Worm (Caenorhabditis elegans) whole organism, early embryonic: ENCODE data around the gene K02A6.3.

Source experiments
- B0310.2 ChIP-seq: sonication (generic microtip); optimal IDR thresholded peaks from 2 replicates; lab custom pipeline; 2016; ENCODE audit warnings: mild to moderate bottlenecking, missing genetic modification characterization, missing compliant biosample characterization
- F13C5.2 ChIP-seq: sonication (generic microtip); optimal IDR thresholded peaks from 2 replicates; lab custom pipeline; 2017; ENCODE audit warnings: mild to moderate bottlenecking, missing genetic modification characterization, inconsistent platforms, missing compliant biosample characterization
- aly-1 ChIP-seq: sonication (generic microtip); optimal IDR thresholded peaks from 2 replicates; lab custom pipeline; 2016; ENCODE audit warnings: missing genetic modification characterization, missing compliant biosample characterization
- ama-1 ChIP-seq: fragments of 150-350 bp; optimal IDR thresholded peaks from 2 replicates; lab custom pipeline; 2014
- ceh-13 ChIP-seq: fragments of 200-800 bp; sonication (Bioruptor generic); optimal IDR thresholded peaks from 2 replicates; lab custom pipeline; 2018; ENCODE audit warnings: mild to moderate bottlenecking, missing genetic modification characterization, missing compliant biosample characterization
- ceh-36 ChIP-seq: sonication (generic microtip); optimal IDR thresholded peaks from 2 replicates; lab custom pipeline; 2016; ENCODE audit warnings: missing genetic modification characterization, inconsistent platforms, missing compliant biosample characterization
- ets-7 ChIP-seq: sonication (generic microtip); optimal IDR thresholded peaks from 2 replicates; lab custom pipeline; 2016; ENCODE audit warnings: missing genotype, missing genetic modification characterization, missing compliant biosample characterization
- flt-1 ChIP-seq: fragments of 200-800 bp; sonication (Bioruptor generic); IDR thresholded peaks from 2 replicates; pipeline ENCODE4 v1.3.6; 2022; ENCODE audit warnings: missing genetic modification characterization, missing compliant biosample characterization
- hmbx-1 ChIP-seq: sonication (generic microtip); optimal IDR thresholded peaks from 2 replicates; lab custom pipeline; 2016; ENCODE audit warnings: mild to moderate bottlenecking, missing genetic modification characterization, missing compliant biosample characterization
- hmg-4 ChIP-seq: fragments of 200-800 bp; sonication (Bioruptor generic); optimal IDR thresholded peaks from 2 replicates; lab custom pipeline; 2018; ENCODE audit warnings: mild to moderate bottlenecking, missing genetic modification characterization, missing compliant biosample characterization
- hnd-1 ChIP-seq: sonication (generic microtip); optimal IDR thresholded peaks from 2 replicates; lab custom pipeline; 2016; ENCODE audit warnings: missing genetic modification characterization, missing compliant biosample characterization
- pes-1 ChIP-seq: fragments of 200-800 bp; sonication (Bioruptor generic); IDR thresholded peaks from 2 replicates; pipeline ENCODE4 v1.3.6; 2022; ENCODE audit warnings: missing genetic modification reagents, missing genetic modification characterization, missing compliant biosample characterization
- scrt-1 ChIP-seq: fragments of 200-800 bp; sonication (Bioruptor generic); IDR thresholded peaks from 2 replicates; pipeline ENCODE4 v1.3.6; 2022; ENCODE audit warnings: missing genetic modification characterization, missing compliant biosample characterization
- sea-1 ChIP-seq: fragments of 200-800 bp; sonication (Bioruptor generic); conservative IDR thresholded peaks from 2 replicates; pipeline ENCODE4 v1.3.6; 2022; ENCODE audit warnings: missing genetic modification characterization, missing compliant biosample characterization
- tbx-11 ChIP-seq: fragments of 200-800 bp; sonication (Bioruptor generic); IDR thresholded peaks from 2 replicates; pipeline ENCODE4 v1.3.6; 2022; ENCODE audit warnings: missing genetic modification characterization, missing compliant biosample characterization
- tbx-37 ChIP-seq: fragments of 200-800 bp; sonication (Bioruptor generic); conservative IDR thresholded peaks from 2 replicates; pipeline ENCODE4 v1.3.6; 2022; ENCODE audit warnings: missing genetic modification reagents, missing genetic modification characterization, missing compliant biosample characterization
- tra-4 ChIP-seq: sonication (generic microtip); optimal IDR thresholded peaks from 2 replicates; lab custom pipeline; 2017; ENCODE audit warnings: missing genetic modification characterization, missing compliant biosample characterization

Gene K02A6.3

ce11 chrX:8261125-8261684 lies 29.5 kb upstream of the K02A6.3 start, which contains the start of gene M60.7:
Gene M60.7 (minus strand): TSS chrX:8261175.
- TF ChIP-seq tbx-37 (GFP tag; lab: Robert Waterston, UW) (no peak), scrt-1 (GFP tag; lab: Robert Waterston, UW) (no peak), ceh-36 (tag; lab: Kevin White, UChicago) (no peak), sea-1 (GFP tag; lab: Robert Waterston, UW) (no peak), ets-7 (tag; lab: Kevin White, UChicago) (no peak), ceh-13 (GFP tag; lab: Kevin White, UChicago) (no peak), ama-1 (lab: Kevin White, UChicago) (no peak), flt-1 (GFP tag; lab: Robert Waterston, UW) (no peak), hmbx-1 (tag; lab: Kevin White, UChicago) (no peak), pes-1 (GFP tag; lab: Robert Waterston, UW) (no peak), hnd-1 (no peak), B0310.2 (tag; lab: Kevin White, UChicago) (no peak), hmg-4 (GFP tag; lab: Kevin White, UChicago) (no peak), aly-1 (tag; lab: Kevin White, UChicago) (no peak)

ce11 chrX:8257687-8258086 lies 26.0 kb upstream of the K02A6.3 start:
- TF ChIP-seq F13C5.2 (no peak), hmg-4 (GFP tag; lab: Kevin White, UChicago) (no peak), aly-1 (tag; lab: Kevin White, UChicago) (no peak), B0310.2 (tag; lab: Kevin White, UChicago) (no peak), ets-7 (tag; lab: Kevin White, UChicago) (no peak), ceh-13 (GFP tag; lab: Kevin White, UChicago) (no peak), pes-1 (GFP tag; lab: Robert Waterston, UW) (no peak), ceh-36 (tag; lab: Kevin White, UChicago) (no peak), tra-4 (no peak), scrt-1 (GFP tag; lab: Robert Waterston, UW) (no peak)

ce11 chrX:8255433-8255832 lies 23.7 kb upstream of the K02A6.3 start:
- no peak for TF ChIP-seq ceh-13 (GFP tag; lab: Kevin White, UChicago)

- TF ChIP-seq ceh-13 (GFP tag; lab: Kevin White, UChicago) (no peak), F13C5.2 (peak; percentile 35)
These were observed 20.6 kb upstream of the K02A6.3 start, which contains the start of gene M60.6 for ce11 chrX:8252293-8252692. Gene M60.6 (minus strand): TSS chrX:8252458.

ce11 chrX:8247088-8247487 lies 15.4 kb upstream of the K02A6.3 start:
- no peak for TF ChIP-seq ets-7 (tag; lab: Kevin White, UChicago)
- no peak for TF ChIP-seq pes-1 (GFP tag; lab: Robert Waterston, UW)
- no peak for TF ChIP-seq tra-4
- TF ChIP-seq tbx-37 (GFP tag; lab: Robert Waterston, UW), result no peak
- TF ChIP-seq ama-1 (lab: Kevin White, UChicago), result no peak
- TF ChIP-seq sea-1 (GFP tag; lab: Robert Waterston, UW), result no peak
- TF ChIP-seq scrt-1 (GFP tag; lab: Robert Waterston, UW), result no peak
- TF ChIP-seq hmg-4 (GFP tag; lab: Kevin White, UChicago), result no peak

ce11 chrX:8246126-8246525 lies 14.4 kb upstream of the K02A6.3 start, which contains the start of gene kqt-2:
Gene kqt-2 (minus strand): TSS chrX:8246369.
- TF ChIP-seq ama-1 (lab: Kevin White, UChicago) (no peak), tbx-37 (GFP tag; lab: Robert Waterston, UW) (no peak), tra-4 (no peak)

ce11 chrX:8243116-8243515 lies 11.4 kb upstream of the K02A6.3 start:
- TF ChIP-seq hmg-4 (GFP tag; lab: Kevin White, UChicago) (no peak), F13C5.2 (no peak), tra-4 (no peak), sea-1 (GFP tag; lab: Robert Waterston, UW) (no peak), hnd-1 (no peak), hmbx-1 (tag; lab: Kevin White, UChicago) (no peak), aly-1 (tag; lab: Kevin White, UChicago) (no peak), ama-1 (lab: Kevin White, UChicago) (no peak), ceh-36 (tag; lab: Kevin White, UChicago) (no peak), flt-1 (GFP tag; lab: Robert Waterston, UW) (no peak), pes-1 (GFP tag; lab: Robert Waterston, UW) (no peak), scrt-1 (GFP tag; lab: Robert Waterston, UW) (no peak), ets-7 (tag; lab: Kevin White, UChicago) (no peak), B0310.2 (tag; lab: Kevin White, UChicago) (no peak), tbx-11 (GFP tag; lab: Robert Waterston, UW) (no peak), ceh-13 (GFP tag; lab: Kevin White, UChicago) (no peak), tbx-37 (GFP tag; lab: Robert Waterston, UW) (no peak)

- TF ChIP-seq tbx-11 (GFP tag; lab: Robert Waterston, UW) (no peak), scrt-1 (GFP tag; lab: Robert Waterston, UW) (no peak), pes-1 (GFP tag; lab: Robert Waterston, UW) (no peak), ceh-13 (GFP tag; lab: Kevin White, UChicago) (no peak), ama-1 (lab: Kevin White, UChicago) (no peak), hmg-4 (GFP tag; lab: Kevin White, UChicago) (no peak), F13C5.2 (no peak), flt-1 (GFP tag; lab: Robert Waterston, UW) (no peak)
These were observed 10.2 kb upstream of the K02A6.3 start, which contains the start of gene endu-2 for ce11 chrX:8241906-8242305. Gene endu-2 (plus strand): TSS chrX:8242301.
